Worm (Caenorhabditis elegans) whole organism, young adult: ENCODE data around the gene C26E6.12.

Source experiments
- F22D6.2 ChIP-seq: sonication (generic microtip); optimal IDR thresholded peaks from 2 replicates; lab custom pipeline; 2016; ENCODE audit warnings: mild to moderate bottlenecking, missing genetic modification characterization, missing compliant biosample characterization
- F23B12.7 ChIP-seq: sonication (generic microtip); optimal IDR thresholded peaks from 2 replicates; lab custom pipeline; 2017; ENCODE audit warnings: missing genetic modification characterization, mild to moderate bottlenecking, missing compliant biosample characterization, antibody characterized with exemption, moderate library complexity; ENCODE audit not compliant: insufficient read depth
- F37B4.10 ChIP-seq: fragments of 200-800 bp; sonication (Bioruptor generic); IDR thresholded peaks from 2 replicates; pipeline ENCODE4 v1.3.6; 2022; ENCODE audit warnings: missing genetic modification characterization, missing compliant biosample characterization
- F39B2.1 ChIP-seq: fragments of 200-800 bp; sonication (Bioruptor generic); IDR thresholded peaks from 2 replicates; pipeline ENCODE4 v1.3.6; 2022; ENCODE audit warnings: missing genetic modification reagents, missing genetic modification characterization, missing compliant biosample characterization
- F57A8.1 ChIP-seq: fragments of 200-800 bp; sonication (Bioruptor generic); optimal IDR thresholded peaks from 2 replicates; lab custom pipeline; 2018; ENCODE audit warnings: mild to moderate bottlenecking, missing genetic modification characterization, moderate library complexity, missing compliant biosample characterization
- T07F8.4 ChIP-seq: sonication (generic microtip); optimal IDR thresholded peaks from 2 replicates; lab custom pipeline; 2016; ENCODE audit warnings: mild to moderate bottlenecking, missing genetic modification characterization, moderate library complexity, missing compliant biosample characterization
- Y53G8AR.9 ChIP-seq: fragments of 200-800 bp; sonication (Bioruptor generic); conservative IDR thresholded peaks from 2 replicates; pipeline ENCODE4 v1.3.6; 2022; ENCODE audit warnings: missing genetic modification reagents, missing genetic modification characterization, missing compliant biosample characterization
- atf-7 ChIP-seq: sonication (generic microtip); optimal IDR thresholded peaks from 2 replicates; lab custom pipeline; 2017; ENCODE audit warnings: mild to moderate bottlenecking, missing genetic modification characterization, missing compliant biosample characterization
- athp-1 ChIP-seq: sonication (generic microtip); optimal IDR thresholded peaks from 2 replicates; lab custom pipeline; 2017; ENCODE audit warnings: mild to moderate bottlenecking, missing genetic modification characterization, missing compliant biosample characterization
- attf-3 ChIP-seq: fragments of 200-800 bp; sonication (Bioruptor generic); conservative IDR thresholded peaks from 2 replicates; pipeline ENCODE4 v1.3.6; 2022; ENCODE audit warnings: missing genetic modification reagents, missing genetic modification characterization, missing compliant biosample characterization
- attf-5 ChIP-seq: fragments of 200-800 bp; sonication (Bioruptor generic); optimal IDR thresholded peaks from 2 replicates; lab custom pipeline; 2018; ENCODE audit warnings: mild to moderate bottlenecking, missing genetic modification characterization, missing compliant biosample characterization
- attf-6 ChIP-seq: fragments of 200-800 bp; sonication (Bioruptor generic); IDR thresholded peaks from 2 replicates; pipeline ENCODE4 v1.3.6; 2022; ENCODE audit warnings: missing genetic modification reagents, missing genetic modification characterization, missing compliant biosample characterization
- bed-1 ChIP-seq: fragments of 200-800 bp; sonication (Bioruptor generic); IDR thresholded peaks from 2 replicates; pipeline ENCODE4 v1.3.6; 2022; ENCODE audit warnings: missing genetic modification reagents, missing genetic modification characterization, missing compliant biosample characterization
- cebp-2 ChIP-seq: fragments of 200-800 bp; sonication (Bioruptor generic); IDR thresholded peaks from 2 replicates; pipeline ENCODE4 v1.3.6; 2022; ENCODE audit warnings: missing genetic modification characterization, missing compliant biosample characterization
- ceh-27 ChIP-seq: fragments of 200-800 bp; sonication (Bioruptor generic); optimal IDR thresholded peaks from 2 replicates; lab custom pipeline; 2018; ENCODE audit warnings: mild to moderate bottlenecking, missing genetic modification characterization, moderate library complexity, missing compliant biosample characterization
- ceh-40 ChIP-seq: fragments of 200-800 bp; sonication (Bioruptor generic); IDR thresholded peaks from 2 replicates; pipeline ENCODE4 v1.3.6; 2022; ENCODE audit warnings: missing genetic modification characterization, missing compliant biosample characterization
- ceh-91 ChIP-seq: fragments of 200-800 bp; sonication (Bioruptor generic); IDR thresholded peaks from 2 replicates; pipeline ENCODE4 v1.3.6; 2022; ENCODE audit warnings: missing genetic modification reagents, missing genetic modification characterization, missing compliant biosample characterization
- dox-1 ChIP-seq: fragments of 200-800 bp; sonication (Bioruptor generic); IDR thresholded peaks from 2 replicates; pipeline ENCODE4 v1.3.6; 2022; ENCODE audit warnings: missing genetic modification reagents, missing genetic modification characterization, missing compliant biosample characterization
- egrh-3 ChIP-seq: fragments of 200-800 bp; sonication (Bioruptor generic); IDR thresholded peaks from 2 replicates; pipeline ENCODE4 v1.3.6; 2022; ENCODE audit warnings: missing genetic modification reagents, missing genetic modification characterization, missing compliant biosample characterization
- ets-4 ChIP-seq: fragments of 200-800 bp; sonication (Bioruptor generic); optimal IDR thresholded peaks from 2 replicates; lab custom pipeline; 2018; ENCODE audit warnings: mild to moderate bottlenecking, missing genetic modification characterization, missing compliant biosample characterization
- fkh-3 ChIP-seq: sonication (generic microtip); optimal IDR thresholded peaks from 2 replicates; lab custom pipeline; 2016; ENCODE audit warnings: mild to moderate bottlenecking, missing genetic modification characterization, missing compliant biosample characterization
- gei-17 ChIP-seq: fragments of 200-800 bp; sonication (Bioruptor generic); optimal IDR thresholded peaks from 2 replicates; lab custom pipeline; 2018; ENCODE audit warnings: mild to moderate bottlenecking, missing genetic modification characterization, missing compliant biosample characterization
- hlh-12 ChIP-seq: sonication (generic microtip); optimal IDR thresholded peaks from 2 replicates; lab custom pipeline; 2016; ENCODE audit warnings: missing genetic modification characterization, missing compliant biosample characterization
- hmg-1.2 ChIP-seq: fragments of 200-800 bp; sonication (Bioruptor generic); IDR thresholded peaks from 2 replicates; pipeline ENCODE4 v1.3.6; 2022; ENCODE audit warnings: missing genetic modification reagents, missing genetic modification characterization, missing compliant biosample characterization
- hmg-20 ChIP-seq: fragments of 200-800 bp; sonication (Bioruptor generic); IDR thresholded peaks from 2 replicates; pipeline ENCODE4 v1.3.6; 2022; ENCODE audit warnings: missing genetic modification reagents, missing genetic modification characterization, missing compliant biosample characterization
- lag-1 ChIP-seq: fragments of 200-800 bp; sonication (Bioruptor generic); IDR thresholded peaks from 2 replicates; pipeline ENCODE4 v1.3.6; 2022; ENCODE audit warnings: missing genetic modification reagents, missing genetic modification characterization, missing compliant biosample characterization
- let-526 ChIP-seq: fragments of 200-800 bp; sonication (Bioruptor generic); IDR thresholded peaks from 2 replicates; pipeline ENCODE4 v1.3.6; 2022; ENCODE audit warnings: missing genetic modification reagents, missing genetic modification characterization, missing compliant biosample characterization
- let-607 ChIP-seq, 2 experiments: fragments of 200-800 bp in 1 of 2; sonication (Bioruptor generic) in 1 of 2; sonication (generic microtip) in 1 of 2; optimal IDR thresholded peaks; 2 replicates each; lab custom pipeline; 2016 to 2018; ENCODE audit warnings: mild to moderate bottlenecking in 2 of 2, missing compliant biosample characterization in 2 of 2, missing genetic modification characterization in 2 of 2, moderate library complexity in 2 of 2, missing genotype in 1 of 2
- lin-54 ChIP-seq: fragments of 200-800 bp; sonication (Bioruptor generic); optimal IDR thresholded peaks from 2 replicates; lab custom pipeline; 2018; ENCODE audit warnings: mild to moderate bottlenecking, missing genetic modification characterization, missing compliant biosample characterization
- lir-1 ChIP-seq: fragments of 200-800 bp; sonication (Bioruptor generic); conservative IDR thresholded peaks from 2 replicates; pipeline ENCODE4 v1.3.6; 2022; ENCODE audit warnings: missing genetic modification reagents, missing genetic modification characterization, missing compliant biosample characterization
- lsl-1 ChIP-seq: fragments of 200-800 bp; sonication (Bioruptor generic); optimal IDR thresholded peaks from 2 replicates; lab custom pipeline; 2018; ENCODE audit warnings: mild to moderate bottlenecking, missing genetic modification characterization, moderate library complexity, missing compliant biosample characterization
- madf-6 ChIP-seq: fragments of 200-800 bp; sonication (Bioruptor generic); IDR thresholded peaks from 2 replicates; pipeline ENCODE4 v1.3.6; 2022; ENCODE audit warnings: missing genetic modification reagents, missing genetic modification characterization, missing compliant biosample characterization
- mes-4 ChIP-seq: sonication (generic microtip); optimal IDR thresholded peaks from 2 replicates; lab custom pipeline; 2016; ENCODE audit warnings: missing genotype, missing genetic modification characterization, missing compliant biosample characterization
- mxl-1 ChIP-seq: sonication (generic microtip); optimal IDR thresholded peaks from 2 replicates; lab custom pipeline; 2016; ENCODE audit warnings: missing genetic modification characterization, missing compliant biosample characterization
- nhr-120 ChIP-seq: fragments of 200-800 bp; sonication (Bioruptor generic); IDR thresholded peaks from 2 replicates; pipeline ENCODE4 v1.3.6; 2022; ENCODE audit warnings: missing genetic modification characterization, missing compliant biosample characterization
- nhr-27 ChIP-seq: fragments of 200-800 bp; sonication (Bioruptor generic); optimal IDR thresholded peaks from 2 replicates; lab custom pipeline; 2018; ENCODE audit warnings: mild to moderate bottlenecking, missing genetic modification characterization, moderate library complexity, missing compliant biosample characterization
- nhr-80 ChIP-seq: sonication (generic microtip); optimal IDR thresholded peaks from 2 replicates; lab custom pipeline; 2016; ENCODE audit warnings: missing genetic modification characterization, missing compliant biosample characterization
- nhr-90 ChIP-seq: sonication (generic microtip); optimal IDR thresholded peaks from 2 replicates; lab custom pipeline; 2016; ENCODE audit warnings: missing genotype, mild to moderate bottlenecking, missing genetic modification characterization, missing compliant biosample characterization
- rcor-1 ChIP-seq: fragments of 200-800 bp; sonication (Bioruptor generic); IDR thresholded peaks from 2 replicates; pipeline ENCODE4 v1.3.6; 2022; ENCODE audit warnings: missing genetic modification reagents, missing genetic modification characterization, missing compliant biosample characterization
- sea-2 ChIP-seq: fragments of 200-800 bp; sonication (Bioruptor generic); IDR thresholded peaks from 2 replicates; pipeline ENCODE4 v1.3.6; 2022; ENCODE audit warnings: missing genetic modification characterization, missing compliant biosample characterization
- snpc-3.4 ChIP-seq: sonication (generic microtip); optimal IDR thresholded peaks from 2 replicates; lab custom pipeline; 2017; ENCODE audit warnings: missing genetic modification characterization, mild to moderate bottlenecking, missing compliant biosample characterization, antibody characterized with exemption, moderate library complexity, missing genotype, missing genetic modification reagents
- somi-1 ChIP-seq: fragments of 200-800 bp; sonication (Bioruptor generic); optimal IDR thresholded peaks from 2 replicates; lab custom pipeline; 2018; ENCODE audit warnings: mild to moderate bottlenecking, missing genetic modification characterization, missing compliant biosample characterization
- tbx-9 ChIP-seq: sonication (generic microtip); optimal IDR thresholded peaks from 2 replicates; lab custom pipeline; 2016; ENCODE audit warnings: borderline replicate concordance, missing genetic modification characterization, inconsistent platforms, missing compliant biosample characterization
- zfh-2 ChIP-seq: fragments of 200-800 bp; sonication (Bioruptor generic); conservative IDR thresholded peaks from 2 replicates; pipeline ENCODE4 v1.3.6; 2022; ENCODE audit warnings: missing genetic modification reagents, missing genetic modification characterization, missing compliant biosample characterization
- zim-3 ChIP-seq: sonication (generic microtip); optimal IDR thresholded peaks from 2 replicates; lab custom pipeline; 2017; ENCODE audit warnings: mild to moderate bottlenecking, missing genetic modification characterization, moderate library complexity, missing compliant biosample characterization
- ztf-28 ChIP-seq: fragments of 200-800 bp; sonication (Bioruptor generic); IDR thresholded peaks from 2 replicates; pipeline ENCODE4 v1.3.6; 2022; ENCODE audit warnings: missing genetic modification reagents, missing genetic modification characterization, missing compliant biosample characterization
- ztf-3 ChIP-seq: fragments of 200-800 bp; sonication (Bioruptor generic); optimal IDR thresholded peaks from 2 replicates; lab custom pipeline; 2018; ENCODE audit warnings: mild to moderate bottlenecking, missing genetic modification characterization, missing compliant biosample characterization
- ztf-6 ChIP-seq: fragments of 200-800 bp; sonication (Bioruptor generic); IDR thresholded peaks from 2 replicates; pipeline ENCODE4 v1.3.6; 2022; ENCODE audit warnings: missing genetic modification reagents, missing genetic modification characterization, missing compliant biosample characterization

Gene C26E6.12

DNA sequence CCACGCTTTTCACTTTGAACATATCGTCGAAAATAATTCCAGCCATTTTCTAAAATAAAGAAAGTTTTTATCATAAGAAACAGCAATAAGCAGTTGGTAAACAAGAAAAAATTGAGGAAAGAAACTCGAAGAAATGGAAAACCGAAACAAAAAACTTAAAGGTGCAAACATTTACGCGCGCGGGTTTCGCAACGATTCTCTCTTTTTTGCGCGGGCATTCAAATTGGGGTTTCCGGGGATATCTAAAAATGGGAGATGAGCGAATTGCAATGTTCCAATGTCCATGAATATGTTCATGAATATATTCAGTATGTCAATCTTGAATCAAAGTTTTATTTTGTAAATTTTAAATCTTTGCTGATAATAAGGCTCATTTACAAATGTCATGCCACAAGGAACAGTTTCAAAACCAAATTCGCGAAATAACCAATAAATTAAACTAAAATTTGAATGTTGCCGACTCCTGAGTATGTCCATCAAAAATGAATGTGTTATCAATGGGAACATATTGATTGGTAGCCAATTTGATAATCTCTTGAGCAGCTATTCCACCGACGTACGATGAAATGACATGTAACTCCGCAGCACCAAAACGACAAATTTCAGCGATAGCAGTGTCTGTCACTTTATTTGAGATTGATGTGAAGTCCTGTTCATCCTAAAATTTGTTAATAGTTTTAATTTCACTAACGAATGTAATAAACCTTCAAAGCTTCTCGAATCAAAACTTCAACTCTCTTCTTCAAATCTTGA is 13.9 kb downstream of the C26E6.12 start, which contains the start of gene rpb-8 (continued):
- no peak for TF ChIP-seq mes-4 (tag; lab: Kevin White, UChicago)
- TF ChIP-seq T07F8.4 (tag; lab: Kevin White, UChicago): no peak
- no peak for TF ChIP-seq F57A8.1 (GFP tag; lab: Kevin White, UChicago)
- no peak for TF ChIP-seq Y53G8AR.9
- TF ChIP-seq nhr-120 (GFP tag; lab: Robert Waterston, UW): no peak
- TF ChIP-seq hmg-1.2 (GFP tag; lab: Robert Waterston, UW): peak; percentile 8; the same call in 1 of the 2 replicates
- no peak for TF ChIP-seq zim-3
- TF ChIP-seq ztf-6: no peak
- TF ChIP-seq egrh-3 (GFP tag; lab: Robert Waterston, UW): no peak
- TF ChIP-seq mxl-1 (tag; lab: Kevin White, UChicago): no peak
- no peak for TF ChIP-seq attf-6
- TF ChIP-seq ceh-91 (GFP tag; lab: Robert Waterston, UW): 0 out of 2 replicates have a peak, but pooled peaks have one; percentile 14
- TF ChIP-seq lin-54 (GFP tag; lab: Kevin White, UChicago): peak; percentile 87
- TF ChIP-seq snpc-3.4 (tag; lab: Kevin White, UChicago): peak; percentile 29
- peak; percentile 13 for TF ChIP-seq lsl-1 (GFP tag; lab: Kevin White, UChicago)
- TF ChIP-seq madf-6 (GFP tag; lab: Robert Waterston, UW): peak; percentile 65; the same call in 1 of the 2 replicates
- TF ChIP-seq let-607 (tag; optimal IDR thresholded peaks at IDR 0.05; lab: Kevin White, UChicago): peak; percentile 85 to 96
- no peak for TF ChIP-seq F37B4.10
- no peak for TF ChIP-seq F22D6.2 (tag; lab: Kevin White, UChicago)
- no peak for TF ChIP-seq tbx-9 (tag; lab: Kevin White, UChicago)
- no peak for TF ChIP-seq ceh-27
- TF ChIP-seq ztf-3 (GFP tag; lab: Kevin White, UChicago): no peak
- TF ChIP-seq sea-2: no peak
- TF ChIP-seq fkh-3: no peak
- TF ChIP-seq ets-4 (GFP tag; lab: Kevin White, UChicago): no peak
- TF ChIP-seq attf-3: no peak
- peak; percentile 50 for TF ChIP-seq attf-5 (GFP tag; lab: Kevin White, UChicago)
- TF ChIP-seq dox-1: no peak
- TF ChIP-seq cebp-2 (GFP tag; lab: Robert Waterston, UW): no peak
- TF ChIP-seq rcor-1: no peak
- no peak for TF ChIP-seq ceh-40 (GFP tag; lab: Robert Waterston, UW)
- TF ChIP-seq nhr-90 (tag; lab: Kevin White, UChicago): no peak
- TF ChIP-seq somi-1 (GFP tag; lab: Kevin White, UChicago): no peak
- no peak for TF ChIP-seq nhr-27 (tag; lab: Kevin White, UChicago)
- TF ChIP-seq hmg-20: no peak
- no peak for TF ChIP-seq atf-7 (tag; lab: Kevin White, UChicago)
- no peak for TF ChIP-seq zfh-2 (GFP tag; lab: Robert Waterston, UW)
- TF ChIP-seq hlh-12 (tag; lab: Kevin White, UChicago): no peak
- TF ChIP-seq lir-1 (GFP tag; lab: Robert Waterston, UW): no peak
- TF ChIP-seq gei-17 (GFP tag; lab: Kevin White, UChicago): no peak
- TF ChIP-seq bed-1 (GFP tag; lab: Robert Waterston, UW): no peak
- peak; percentile 52 for TF ChIP-seq F23B12.7 (tag; lab: Kevin White, UChicago)
- TF ChIP-seq F39B2.1 (GFP tag; lab: Robert Waterston, UW): no peak
- TF ChIP-seq nhr-80: peak; percentile 76
- TF ChIP-seq lag-1 (GFP tag; lab: Robert Waterston, UW): no peak
- no peak for TF ChIP-seq let-526
- peak; percentile 71; the same call in 1 of the 2 replicates for TF ChIP-seq ztf-28
- TF ChIP-seq athp-1 (tag; lab: Kevin White, UChicago): no peak
